Fruit fly (Drosophila melanogaster): ENCODE measurements around the gene CG6978.

Gene CG6978

dm6 chrX:4783775-4784174 is at the start of gene CG6978:
TSS of gene CG6978 (plus strand) at chrX:4784075.
- TF ChIP-seq psq (optimal IDR thresholded peaks at IDR 0.05) = no peak
- no peak for TF ChIP-seq CG8478 (optimal IDR thresholded peaks at IDR 0.05)
- no peak for TF ChIP-seq pan (optimal IDR thresholded peaks at IDR 0.05)
- no peak for TF ChIP-seq usp (GFP tag; optimal IDR thresholded peaks at IDR 0.05)
- TF ChIP-seq Dll (optimal IDR thresholded peaks at IDR 0.05) = no peak
- TF ChIP-seq EcR (GFP tag; optimal IDR thresholded peaks at IDR 0.05) = no peak

- TF ChIP-seq Dll (optimal IDR thresholded peaks at IDR 0.05) (no peak), EcR (GFP tag; optimal IDR thresholded peaks at IDR 0.05) (no peak), usp (GFP tag; optimal IDR thresholded peaks at IDR 0.05) (no peak), psq (optimal IDR thresholded peaks at IDR 0.05) (no peak), pan (optimal IDR thresholded peaks at IDR 0.05) (no peak), CG8478 (optimal IDR thresholded peaks at IDR 0.05) (no peak)
Observed at dm6 chrX:4762267-4762666, 21.6 kb upstream of the CG6978 start.

DNA sequence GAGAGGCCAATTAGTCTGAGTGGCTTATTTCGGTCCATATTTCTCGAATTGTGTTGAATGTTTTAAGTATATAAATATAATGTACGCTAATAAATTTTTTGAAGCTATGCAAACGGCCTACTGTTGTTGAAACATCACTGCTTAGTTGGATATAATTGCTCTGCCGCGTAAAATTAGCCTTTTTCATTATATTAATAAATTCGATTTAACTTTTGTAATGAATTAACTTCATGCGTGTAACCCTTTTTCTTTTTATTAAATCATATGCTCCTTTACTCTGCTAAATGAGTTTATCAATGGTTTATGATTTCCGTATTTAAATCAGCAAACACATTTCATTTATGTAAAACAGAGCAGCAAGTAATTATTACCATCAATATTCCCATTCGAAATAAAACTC is 13.8 kb upstream of the CG6978 start, which contains the start of gene CG15472:
Gene CG15472, minus strand, starts transcription at position 101 of the 400 bp plus-strand sequence.
- TF ChIP-seq usp (GFP tag; optimal IDR thresholded peaks at IDR 0.05) = no peak
- no peak for TF ChIP-seq psq (optimal IDR thresholded peaks at IDR 0.05)
- no peak for TF ChIP-seq CG8478 (optimal IDR thresholded peaks at IDR 0.05)
- no peak for TF ChIP-seq Dll (optimal IDR thresholded peaks at IDR 0.05)
- no peak for TF ChIP-seq EcR (GFP tag; optimal IDR thresholded peaks at IDR 0.05)
- no peak for TF ChIP-seq pan (optimal IDR thresholded peaks at IDR 0.05)

- TF ChIP-seq psq (optimal IDR thresholded peaks at IDR 0.05) = no peak
- TF ChIP-seq CG8478 (optimal IDR thresholded peaks at IDR 0.05) = no peak
- no peak for TF ChIP-seq EcR (GFP tag; optimal IDR thresholded peaks at IDR 0.05)
- TF ChIP-seq Dll (optimal IDR thresholded peaks at IDR 0.05) = no peak
- no peak for TF ChIP-seq usp (GFP tag; optimal IDR thresholded peaks at IDR 0.05)
- TF ChIP-seq pan (optimal IDR thresholded peaks at IDR 0.05) = no peak
Observed at dm6 chrX:4771488-4771887, 12.4 kb upstream of the CG6978 start, which contains the start of gene Klf15. TSS of gene Klf15 (minus strand) at chrX:4771588.

DNA sequence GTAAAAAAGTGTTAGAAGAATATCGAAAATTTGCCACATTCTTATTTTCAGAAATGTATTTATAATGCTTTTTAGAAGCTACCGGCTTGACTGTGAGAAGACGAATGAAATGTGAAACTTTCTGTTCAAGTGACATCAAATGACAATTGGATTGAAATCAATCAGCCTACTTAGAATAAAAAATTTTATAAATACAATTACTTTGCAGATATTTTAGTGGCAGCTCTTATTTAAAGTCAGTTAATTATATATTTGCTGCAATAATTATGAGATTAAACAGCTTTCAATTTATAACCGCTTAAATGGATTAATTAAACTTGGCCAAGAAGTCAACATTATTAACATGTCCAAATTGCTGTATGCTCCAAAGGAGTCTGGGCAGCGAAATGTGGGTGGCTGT is 6.6 kb upstream of the CG6978 start, which contains the start of gene CG2871:
Gene CG2871, minus strand, starts transcription at position 101 of the 400 bp plus-strand sequence.
- TF ChIP-seq EcR (GFP tag; optimal IDR thresholded peaks at IDR 0.05) = no peak

dm6 chrX:4782689-4783088 is 1.2 kb upstream of the CG6978 start, which contains the start of gene CG15471:
TSS of gene CG15471 (minus strand) at chrX:4782789.
- TF ChIP-seq pan (optimal IDR thresholded peaks at IDR 0.05) (no peak), Dll (optimal IDR thresholded peaks at IDR 0.05) (no peak), CG8478 (optimal IDR thresholded peaks at IDR 0.05) (no peak)

DNA sequence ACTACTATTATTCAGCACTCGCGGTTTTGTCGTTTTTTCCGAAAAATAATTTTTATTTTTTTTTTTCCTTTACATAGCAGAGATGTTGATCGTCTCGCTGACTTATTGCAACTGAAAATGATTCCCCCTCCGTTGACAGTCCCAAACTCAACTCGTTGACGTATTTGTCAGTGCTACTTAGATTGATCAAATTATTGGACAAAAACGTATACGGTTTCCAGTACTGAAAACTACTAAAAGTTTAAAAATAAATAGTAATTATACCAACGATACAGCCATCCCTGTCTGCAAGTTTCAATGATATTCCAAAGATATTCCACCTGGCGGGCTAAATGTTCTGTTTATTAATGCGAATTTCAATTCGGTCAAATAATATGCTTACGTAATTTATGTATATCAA is 20.9 kb downstream of the CG6978 start, which contains the start of gene CG2861:
Gene CG2861, minus strand, starts transcription at position 101 of the 400 bp plus-strand sequence.
- TF ChIP-seq usp (GFP tag; optimal IDR thresholded peaks at IDR 0.05) (no peak), Dll (optimal IDR thresholded peaks at IDR 0.05) (no peak), pan (optimal IDR thresholded peaks at IDR 0.05) (no peak), CG8478 (optimal IDR thresholded peaks at IDR 0.05) (no peak), EcR (GFP tag; optimal IDR thresholded peaks at IDR 0.05) (no peak), psq (optimal IDR thresholded peaks at IDR 0.05) (no peak)

DNA sequence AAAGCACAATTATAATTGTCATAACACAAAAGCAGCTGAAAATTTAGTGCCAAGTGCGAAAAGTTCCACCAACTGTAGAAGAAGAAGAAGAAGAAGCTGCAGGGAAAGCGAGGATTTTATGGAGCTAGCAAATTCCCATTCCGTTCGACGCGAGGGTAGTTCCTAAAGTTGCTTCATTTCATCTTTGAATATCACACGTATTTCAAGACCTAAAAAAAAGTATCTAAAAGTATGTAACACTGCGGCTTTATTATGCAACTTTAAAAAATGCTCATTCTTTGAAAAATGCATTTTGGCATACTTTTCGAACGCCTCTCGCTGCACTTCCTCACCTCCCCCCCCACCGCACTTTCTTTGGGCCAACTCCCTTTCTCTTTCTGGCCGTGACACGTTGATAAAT is 24.0 kb downstream of the CG6978 start:
- TF ChIP-seq psq (optimal IDR thresholded peaks at IDR 0.05) = no peak
- TF ChIP-seq pan (optimal IDR thresholded peaks at IDR 0.05) = no peak
- TF ChIP-seq EcR (GFP tag; optimal IDR thresholded peaks at IDR 0.05) = no peak
- no peak for TF ChIP-seq usp (GFP tag; optimal IDR thresholded peaks at IDR 0.05)
- TF ChIP-seq CG8478 (optimal IDR thresholded peaks at IDR 0.05) = no peak
- TF ChIP-seq Dll (optimal IDR thresholded peaks at IDR 0.05) = no peak

DNA sequence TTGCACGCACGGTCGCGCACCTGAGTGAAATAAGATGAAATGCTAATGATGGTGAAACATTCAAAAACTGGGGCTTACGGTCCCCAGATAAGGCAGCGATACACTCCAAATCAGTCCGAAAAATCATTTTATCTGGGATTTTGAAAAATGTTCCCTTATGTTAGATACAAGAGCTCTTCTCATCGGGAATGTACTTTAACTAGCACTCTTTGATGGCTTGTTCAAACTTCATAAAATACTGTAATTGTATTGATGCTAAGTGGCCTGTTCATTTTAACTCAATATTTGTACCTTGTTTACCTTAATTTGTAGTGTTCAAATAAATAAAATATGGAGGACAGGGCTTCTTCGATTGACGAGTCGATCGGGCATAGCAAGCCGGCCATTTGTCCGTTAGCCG is 41.8 kb downstream of the CG6978 start, which contains the start of gene CG12682:
Gene CG12682, plus strand, starts transcription at position 301 of the 400 bp plus-strand sequence.
- TF ChIP-seq CG8478 (optimal IDR thresholded peaks at IDR 0.05) (no peak), usp (GFP tag; optimal IDR thresholded peaks at IDR 0.05) (no peak), pan (optimal IDR thresholded peaks at IDR 0.05) (no peak), Dll (optimal IDR thresholded peaks at IDR 0.05) (no peak), EcR (GFP tag; optimal IDR thresholded peaks at IDR 0.05) (no peak), psq (optimal IDR thresholded peaks at IDR 0.05) (no peak)
